Worm (Caenorhabditis elegans) whole organism, L3 larva: ENCODE results near the gene evl-14.

Experiments used
- aly-2 ChIP-seq: fragments of 150-350 bp; optimal IDR thresholded peaks from 2 replicates; lab custom pipeline; 2014; ENCODE audit warnings: missing biosample characterization, missing genetic modification characterization
- ama-1 ChIP-seq: fragments of 150-350 bp; optimal IDR thresholded peaks from 2 replicates; lab custom pipeline; 2018
- ceh-16 ChIP-seq: sonication (generic microtip); optimal IDR thresholded peaks from 2 replicates; lab custom pipeline; 2017; ENCODE audit warnings: missing biosample characterization, missing genetic modification characterization
- ceh-82 ChIP-seq: fragments of 150-350 bp; optimal IDR thresholded peaks from 2 replicates; lab custom pipeline; 2014; ENCODE audit warnings: missing biosample characterization, missing genetic modification characterization
- egl-27 ChIP-seq: sonication (generic microtip); optimal IDR thresholded peaks from 4 replicates; lab custom pipeline; 2017; ENCODE audit warnings: missing biosample characterization, missing genetic modification reagents, missing genetic modification characterization
- egl-5 ChIP-seq: fragments of 150-350 bp; optimal IDR thresholded peaks from 2 replicates; lab custom pipeline; 2017; ENCODE audit warnings: missing biosample characterization, missing genetic modification reagents, missing genetic modification characterization, inconsistent platforms
- elt-1 ChIP-seq: fragments of 150-350 bp; optimal IDR thresholded peaks from 2 replicates; lab custom pipeline; 2014; ENCODE audit warnings: missing biosample characterization, missing genetic modification characterization
- elt-3 ChIP-seq, 3 experiments: fragments of 150-350 bp in 1 of 3; sonication (generic microtip) in 2 of 3; optimal IDR thresholded peaks; 2 replicates in 2 of 3; 4 replicates in 1 of 3; lab custom pipeline; 2014 to 2017; ENCODE audit warnings: missing biosample characterization in 3 of 3, missing genetic modification characterization in 3 of 3
- eor-1 ChIP-seq, 2 experiments: fragments of 150-350 bp; optimal IDR thresholded peaks; 2 replicates each; lab custom pipeline; 2014 to 2018; ENCODE audit warnings: missing biosample characterization in 2 of 2, missing genetic modification characterization in 2 of 2
- fkh-2 ChIP-seq: fragments of 150-350 bp; optimal IDR thresholded peaks from 2 replicates; lab custom pipeline; 2014; ENCODE audit warnings: missing biosample characterization, missing genetic modification reagents, missing genetic modification characterization
- fos-1 ChIP-seq: fragments of 150-350 bp; optimal IDR thresholded peaks from 2 replicates; lab custom pipeline; 2014; ENCODE audit warnings: missing biosample characterization, missing genetic modification characterization
- hmg-11 ChIP-seq: sonication (generic microtip); optimal IDR thresholded peaks from 2 replicates; lab custom pipeline; 2016; ENCODE audit warnings: missing genetic modification characterization, missing compliant biosample characterization
- jun-1 ChIP-seq: fragments of 150-350 bp; optimal IDR thresholded peaks from 2 replicates; lab custom pipeline; 2014; ENCODE audit warnings: missing biosample characterization, missing genetic modification reagents, missing genetic modification characterization
- lin-15B ChIP-seq: fragments of 150-350 bp; optimal IDR thresholded peaks from 2 replicates; lab custom pipeline; 2014; ENCODE audit warnings: missing biosample characterization, missing genetic modification characterization
- mdl-1 ChIP-seq: fragments of 150-350 bp; optimal IDR thresholded peaks from 2 replicates; lab custom pipeline; 2014; ENCODE audit warnings: missing biosample characterization, missing genetic modification characterization
- mml-1 ChIP-seq: fragments of 150-350 bp; sonication (generic microtip); optimal IDR thresholded peaks from 3 replicates; lab custom pipeline; 2014; ENCODE audit warnings: missing biosample characterization, missing genetic modification characterization
- nfya-1 ChIP-seq: sonication (generic microtip); optimal IDR thresholded peaks from 2 replicates; lab custom pipeline; 2017; ENCODE audit warnings: missing genetic modification characterization, mild to moderate bottlenecking, missing compliant biosample characterization, antibody characterized with exemption, moderate library complexity; ENCODE audit not compliant: insufficient read depth
- nhr-11 ChIP-seq: fragments of 150-350 bp; optimal IDR thresholded peaks from 2 replicates; lab custom pipeline; 2014; ENCODE audit warnings: missing biosample characterization, missing genetic modification characterization
- nhr-12 ChIP-seq: fragments of 150-350 bp; optimal IDR thresholded peaks from 2 replicates; lab custom pipeline; 2014; ENCODE audit warnings: missing biosample characterization, missing genetic modification characterization
- nhr-23 ChIP-seq: fragments of 150-350 bp; optimal IDR thresholded peaks from 2 replicates; lab custom pipeline; 2014; ENCODE audit warnings: missing biosample characterization, missing genetic modification reagents, missing genetic modification characterization
- nhr-237 ChIP-seq: fragments of 150-350 bp; optimal IDR thresholded peaks from 2 replicates; lab custom pipeline; 2014; ENCODE audit warnings: missing biosample characterization, missing genetic modification characterization
- nhr-43 ChIP-seq: sonication (generic microtip); optimal IDR thresholded peaks from 2 replicates; lab custom pipeline; 2016; ENCODE audit warnings: mild to moderate bottlenecking, missing genetic modification characterization, missing compliant biosample characterization; ENCODE audit not compliant: poor library complexity, severe bottlenecking
- nhr-76 ChIP-seq: fragments of 150-350 bp; sonication (generic microtip); optimal IDR thresholded peaks from 5 replicates; lab custom pipeline; 2014; ENCODE audit warnings: missing biosample characterization, missing genetic modification characterization
- nhr-77 ChIP-seq: fragments of 150-350 bp; optimal IDR thresholded peaks from 2 replicates; lab custom pipeline; 2014; ENCODE audit warnings: missing biosample characterization, missing genetic modification characterization
- pha-4 ChIP-seq: fragments of 150-350 bp; optimal IDR thresholded peaks from 2 replicates; lab custom pipeline; 2014; ENCODE audit warnings: missing biosample characterization, missing genetic modification reagents, missing genetic modification characterization
- sea-2 ChIP-seq: fragments of 150-350 bp; sonication (generic microtip); optimal IDR thresholded peaks from 4 replicates; lab custom pipeline; 2014; ENCODE audit warnings: missing biosample characterization, missing genetic modification reagents, missing genetic modification characterization
- snpc-4 ChIP-seq: fragments of 150-350 bp; optimal IDR thresholded peaks from 2 replicates; lab custom pipeline; 2014; ENCODE audit warnings: missing biosample characterization, missing genetic modification characterization
- unc-62 ChIP-seq: fragments of 150-350 bp; sonication (generic microtip); optimal IDR thresholded peaks from 4 replicates; lab custom pipeline; 2014; ENCODE audit warnings: missing biosample characterization, missing genetic modification reagents, missing genetic modification characterization
- zag-1 ChIP-seq: fragments of 150-350 bp; optimal IDR thresholded peaks from 2 replicates; lab custom pipeline; 2014; ENCODE audit warnings: missing biosample characterization, missing genetic modification characterization
- ztf-11 ChIP-seq: fragments of 150-350 bp; optimal IDR thresholded peaks from 2 replicates; lab custom pipeline; 2014; ENCODE audit warnings: missing biosample characterization, missing genetic modification characterization

Gene evl-14

DNA sequence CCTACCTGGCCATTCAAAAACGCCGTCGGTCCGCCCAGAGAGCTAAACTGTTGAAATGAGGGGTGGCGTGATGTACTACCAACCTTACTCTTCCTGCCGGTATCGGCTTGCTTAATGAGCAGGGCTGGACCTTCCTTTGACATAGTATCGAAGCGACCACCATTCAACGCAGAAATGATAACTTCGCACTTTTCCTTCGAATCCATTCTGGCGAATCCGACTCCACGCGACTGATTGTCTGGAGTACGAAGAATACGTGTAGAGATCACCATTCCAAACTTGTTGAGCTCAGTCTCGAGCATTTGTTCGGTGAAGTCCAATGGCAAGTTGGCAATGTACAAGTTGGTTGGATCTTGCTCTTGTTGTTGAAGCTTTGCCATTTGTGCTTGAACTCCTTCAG, 34.7 kb downstream of the evl-14 start:
- TF ChIP-seq fkh-2 (no peak), unc-62 (GFP tag; lab: Kevin White, UChicago) (no peak), nhr-77 (tag; lab: Kevin White, UChicago) (no peak), mdl-1 (tag; lab: Kevin White, UChicago) (no peak), nhr-237 (no peak), egl-27 (tag; lab: Kevin White, UChicago) (no peak), ceh-16 (tag; lab: Kevin White, UChicago) (no peak), sea-2 (GFP tag; lab: Kevin White, UChicago) (no peak), ztf-11 (no peak)
- TF ChIP-seq, all 47 proteins: peak for 0

DNA sequence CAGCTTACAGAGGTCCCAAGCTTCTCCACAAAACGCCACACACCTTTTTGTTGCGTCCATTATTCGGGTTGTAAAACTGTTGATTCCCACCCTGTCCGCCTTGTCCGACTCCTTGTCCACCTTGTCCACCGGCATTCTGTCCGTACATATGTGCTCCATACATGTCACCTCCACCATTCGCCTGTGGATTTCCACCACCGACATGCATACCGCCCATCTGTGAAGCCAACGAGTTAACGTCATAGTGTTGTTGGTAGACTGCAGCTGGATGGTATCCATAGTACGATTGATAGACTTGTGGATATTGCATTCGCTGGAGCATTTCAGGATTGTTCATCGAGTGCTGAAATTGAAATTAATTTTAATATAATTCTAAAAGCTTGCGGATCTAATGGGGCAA, 35.2 kb downstream of the evl-14 start:
- no peak for TF ChIP-seq nhr-76 (tag; lab: Kevin White, UChicago)
- no peak for TF ChIP-seq mdl-1 (tag; lab: Kevin White, UChicago)
- no peak for TF ChIP-seq ama-1
- TF ChIP-seq, all 47 proteins: peak for 0

ce11 chrIII:4276277-4276676, 36.7 kb downstream of the evl-14 start:
- TF ChIP-seq aly-2 (tag; lab: Kevin White, UChicago), result no peak
- TF ChIP-seq ceh-82 (tag; lab: Kevin White, UChicago), result no peak
- no peak for TF ChIP-seq sea-2 (GFP tag; lab: Kevin White, UChicago)
- no peak for TF ChIP-seq elt-3 (tag; optimal IDR thresholded peaks at IDR 0.05; lab: Kevin White, UChicago)
- no peak for TF ChIP-seq nhr-12 (tag; lab: Kevin White, UChicago)
- TF ChIP-seq nhr-43 (tag; lab: Kevin White, UChicago), result no peak
- no peak for TF ChIP-seq mdl-1 (tag; lab: Kevin White, UChicago)
- TF ChIP-seq snpc-4 (tag; lab: Kevin White, UChicago), result no peak
- no peak for TF ChIP-seq lin-15B (tag; lab: Kevin White, UChicago)
- no peak for TF ChIP-seq elt-1
- no peak for TF ChIP-seq eor-1 (tag; optimal IDR thresholded peaks at IDR 0.05; lab: Kevin White, UChicago)
- no peak for TF ChIP-seq ama-1
- TF ChIP-seq egl-5 (tag; lab: Kevin White, UChicago), result no peak
- no peak for TF ChIP-seq hmg-11 (tag; lab: Kevin White, UChicago)

ce11 chrIII:4275704-4276103, 37.2 kb downstream of the evl-14 start:
- peak; percentile 98 for TF ChIP-seq nfya-1 (tag; lab: Kevin White, UChicago)
- no peak for TF ChIP-seq hmg-11 (tag; lab: Kevin White, UChicago)
- TF ChIP-seq lin-15B (tag; lab: Kevin White, UChicago), result peak; percentile 17

DNA sequence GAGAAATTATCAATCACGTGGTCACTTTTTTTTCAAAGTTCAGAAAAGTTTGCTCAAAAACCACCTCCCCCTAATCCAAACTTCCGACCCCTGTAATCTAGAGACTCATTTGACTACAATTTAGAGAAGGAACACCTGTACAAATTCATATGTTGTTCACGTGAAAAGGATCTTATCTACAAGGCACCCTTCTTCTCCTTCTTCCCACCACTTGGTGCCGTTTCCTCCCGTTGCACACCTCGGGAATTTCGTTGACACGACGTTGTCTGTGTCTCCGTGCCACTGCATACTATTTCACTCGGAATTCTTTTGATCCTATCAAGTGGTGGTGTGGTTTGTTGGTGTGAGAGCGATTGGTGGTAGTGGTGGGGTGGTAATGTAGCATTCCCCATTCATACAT, 38.4 kb downstream of the evl-14 start:
- no peak for TF ChIP-seq nfya-1 (tag; lab: Kevin White, UChicago)
- peak; percentile 27 for TF ChIP-seq mml-1

DNA sequence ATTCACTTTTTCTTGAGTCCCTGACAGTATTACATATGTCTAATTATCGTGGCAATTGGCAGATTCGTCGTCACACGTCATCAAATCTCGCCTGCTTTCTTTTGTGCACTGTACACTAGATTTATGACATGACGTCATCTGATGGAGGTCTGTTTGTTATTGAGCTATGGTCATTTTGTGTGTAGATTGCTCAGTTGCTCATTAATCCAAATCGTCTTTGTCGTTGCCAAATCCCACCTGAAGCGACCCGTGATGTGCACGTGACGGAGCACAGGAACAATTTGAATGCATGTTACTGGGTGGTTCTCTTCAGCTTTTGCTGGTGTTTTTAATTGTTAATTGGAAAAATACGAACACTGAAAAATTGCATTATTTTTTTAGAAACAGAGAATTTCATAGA, 40.1 kb downstream of the evl-14 start:
- TF ChIP-seq eor-1 (tag; optimal IDR thresholded peaks at IDR 0.05; lab: Kevin White, UChicago), result no peak
- peak; percentile 43 for TF ChIP-seq mml-1

ce11 chrIII:4271059-4271458, 41.9 kb downstream of the evl-14 start:
- TF ChIP-seq fos-1 (tag; lab: Kevin White, UChicago), result no peak
- TF ChIP-seq nhr-12 (tag; lab: Kevin White, UChicago), result no peak
- TF ChIP-seq nhr-23, result no peak
- TF ChIP-seq pha-4, result no peak
- TF ChIP-seq jun-1 (tag; lab: Kevin White, UChicago), result no peak
- no peak for TF ChIP-seq zag-1 (tag; lab: Kevin White, UChicago)
- TF ChIP-seq nhr-11 (tag; lab: Kevin White, UChicago), result no peak
- TF ChIP-seq, all 47 proteins: peak for 0
